Fruit fly (Drosophila melanogaster): ENCODE data around the gene Iyd.

Gene Iyd

dm6 chr3L:11123088-11123487 lies 27.0 kb upstream of the Iyd start, which contains the start of the genes Ufd1 and NaPi-III:
TSS of gene Ufd1 (minus strand) at chr3L:11123216.
TSS of gene NaPi-III (plus strand) at chr3L:11123348.
- TF ChIP-seq usp (GFP tag; optimal IDR thresholded peaks at IDR 0.05) (no peak), psq (optimal IDR thresholded peaks at IDR 0.05) (no peak), CG8478 (optimal IDR thresholded peaks at IDR 0.05) (no peak), pan (optimal IDR thresholded peaks at IDR 0.05) (no peak), Dll (optimal IDR thresholded peaks at IDR 0.05) (no peak), EcR (GFP tag; optimal IDR thresholded peaks at IDR 0.05) (no peak)

- TF ChIP-seq CG8478 (optimal IDR thresholded peaks at IDR 0.05) (no peak), psq (optimal IDR thresholded peaks at IDR 0.05) (no peak), EcR (GFP tag; optimal IDR thresholded peaks at IDR 0.05) (no peak), usp (GFP tag; optimal IDR thresholded peaks at IDR 0.05) (no peak), Dll (optimal IDR thresholded peaks at IDR 0.05) (no peak), pan (optimal IDR thresholded peaks at IDR 0.05) (no peak)
Measured at dm6 chr3L:11120419-11120958, 24.4 kb upstream of the Iyd start, which contains the start of the genes FoxK and mRpL2. TSS of gene FoxK (minus strand) at chr3L:11120783. TSS of gene mRpL2 (plus strand) at chr3L:11120847.

dm6 chr3L:11119901-11120418 lies 23.9 kb upstream of the Iyd start:
- TF ChIP-seq psq (optimal IDR thresholded peaks at IDR 0.05) (no peak), CG8478 (optimal IDR thresholded peaks at IDR 0.05) (no peak), usp (GFP tag; optimal IDR thresholded peaks at IDR 0.05) (no peak), Dll (optimal IDR thresholded peaks at IDR 0.05) (no peak), pan (optimal IDR thresholded peaks at IDR 0.05) (no peak), EcR (GFP tag; optimal IDR thresholded peaks at IDR 0.05) (no peak)

- TF ChIP-seq Dll (optimal IDR thresholded peaks at IDR 0.05) = no peak
- TF ChIP-seq psq (optimal IDR thresholded peaks at IDR 0.05) = no peak
- TF ChIP-seq CG8478 (optimal IDR thresholded peaks at IDR 0.05) = no peak
- TF ChIP-seq pan (optimal IDR thresholded peaks at IDR 0.05) = no peak
- no peak for TF ChIP-seq usp (GFP tag; optimal IDR thresholded peaks at IDR 0.05)
- no peak for TF ChIP-seq EcR (GFP tag; optimal IDR thresholded peaks at IDR 0.05)
Measured at dm6 chr3L:11119396-11119900, 23.4 kb upstream of the Iyd start.

dm6 chr3L:11118627-11119395 lies 22.8 kb upstream of the Iyd start:
- TF ChIP-seq EcR (GFP tag; optimal IDR thresholded peaks at IDR 0.05) (no peak), Dll (optimal IDR thresholded peaks at IDR 0.05) (peak; percentile 22)

- TF ChIP-seq psq (optimal IDR thresholded peaks at IDR 0.05) (no peak), EcR (GFP tag; optimal IDR thresholded peaks at IDR 0.05) (no peak), pan (optimal IDR thresholded peaks at IDR 0.05) (no peak), CG8478 (optimal IDR thresholded peaks at IDR 0.05) (no peak), Dll (optimal IDR thresholded peaks at IDR 0.05) (no peak), usp (GFP tag; optimal IDR thresholded peaks at IDR 0.05) (no peak)
Measured at dm6 chr3L:11117733-11118132, 21.7 kb upstream of the Iyd start.

- no peak for TF ChIP-seq pan (optimal IDR thresholded peaks at IDR 0.05)
- TF ChIP-seq usp (GFP tag; optimal IDR thresholded peaks at IDR 0.05) = no peak
- no peak for TF ChIP-seq CG8478 (optimal IDR thresholded peaks at IDR 0.05)
- TF ChIP-seq Dll (optimal IDR thresholded peaks at IDR 0.05) = no peak
- TF ChIP-seq EcR (GFP tag; optimal IDR thresholded peaks at IDR 0.05) = no peak
- TF ChIP-seq psq (optimal IDR thresholded peaks at IDR 0.05) = no peak
Measured at dm6 chr3L:11113198-11114197, 17.5 kb upstream of the Iyd start, which contains the start of gene Sod1. TSS of gene Sod1 (minus strand) at chr3L:11113740.

dm6 chr3L:11112427-11112826 lies 16.4 kb upstream of the Iyd start:
- no peak for TF ChIP-seq pan (optimal IDR thresholded peaks at IDR 0.05)
- TF ChIP-seq Dll (optimal IDR thresholded peaks at IDR 0.05) = no peak
- TF ChIP-seq CG8478 (optimal IDR thresholded peaks at IDR 0.05) = no peak
- TF ChIP-seq psq (optimal IDR thresholded peaks at IDR 0.05) = no peak
- TF ChIP-seq EcR (GFP tag; optimal IDR thresholded peaks at IDR 0.05) = no peak

- TF ChIP-seq pan (optimal IDR thresholded peaks at IDR 0.05) (no peak), psq (optimal IDR thresholded peaks at IDR 0.05) (no peak)
Measured at dm6 chr3L:11109454-11109853, 13.4 kb upstream of the Iyd start, which contains the start of the genes CG34012 and emei. TSS of gene CG34012 (minus strand) at chr3L:11109505. TSS of gene emei (plus strand) at chr3L:11109690.

- TF ChIP-seq EcR (GFP tag; optimal IDR thresholded peaks at IDR 0.05) (no peak), CG8478 (optimal IDR thresholded peaks at IDR 0.05) (no peak), Dll (optimal IDR thresholded peaks at IDR 0.05) (no peak), usp (GFP tag; optimal IDR thresholded peaks at IDR 0.05) (no peak), pan (optimal IDR thresholded peaks at IDR 0.05) (no peak), psq (optimal IDR thresholded peaks at IDR 0.05) (no peak)
Measured at dm6 chr3L:11107935-11108334, 11.9 kb upstream of the Iyd start, which contains the start of gene CG12522. TSS of gene CG12522 (plus strand) at chr3L:11108235.

- no peak for TF ChIP-seq psq (optimal IDR thresholded peaks at IDR 0.05)
- no peak for TF ChIP-seq pan (optimal IDR thresholded peaks at IDR 0.05)
- no peak for TF ChIP-seq Dll (optimal IDR thresholded peaks at IDR 0.05)
- no peak for TF ChIP-seq CG8478 (optimal IDR thresholded peaks at IDR 0.05)
- TF ChIP-seq usp (GFP tag; optimal IDR thresholded peaks at IDR 0.05) = no peak
- no peak for TF ChIP-seq EcR (GFP tag; optimal IDR thresholded peaks at IDR 0.05)
Measured at dm6 chr3L:11107432-11107831, 11.4 kb upstream of the Iyd start, which contains the start of gene CG32073. TSS of gene CG32073 (minus strand) at chr3L:11107582.

Data from whole organism.